Fruit fly (Drosophila melanogaster) whole organism, embryonic: ENCODE data around the gene trk.

Source experiments
- BEAF-32 ChIP-seq: fragments of 200-800 bp; sonication (Bioruptor generic); optimal IDR thresholded peaks from 3 replicates; lab custom pipeline; 2017; ENCODE audit warnings: missing biosample characterization, missing genetic modification characterization, mild to moderate bottlenecking, moderate library complexity, missing genetic modification reagents
- CG1024 ChIP-seq: fragments of 200-800 bp; sonication (Bioruptor generic); IDR thresholded peaks from 2 replicates; pipeline ENCODE4 v1.3.6; 2022; ENCODE audit warnings: missing biosample characterization, missing genetic modification characterization
- CG10431 ChIP-seq: fragments of 200-800 bp; sonication (Bioruptor generic); optimal IDR thresholded peaks from 3 replicates; lab custom pipeline; 2018; ENCODE audit warnings: missing biosample characterization, mild to moderate bottlenecking, missing genetic modification characterization
- CG11560 ChIP-seq: fragments of 200-800 bp; sonication (Bioruptor generic); IDR thresholded peaks from 3 replicates; pipeline ENCODE4 v1.3.6; 2022; ENCODE audit warnings: missing biosample characterization, missing genetic modification characterization
- CG14667 ChIP-seq: fragments of 200-800 bp; sonication (Bioruptor generic); IDR thresholded peaks from 2 replicates; pipeline ENCODE4 v1.3.6; 2022; ENCODE audit warnings: missing biosample characterization, missing genetic modification characterization
- CG15269 ChIP-seq: fragments of 200-800 bp; sonication (Bioruptor generic); optimal IDR thresholded peaks from 2 replicates; lab custom pipeline; 2018; ENCODE audit warnings: missing biosample characterization, mild to moderate bottlenecking, missing genetic modification characterization, moderate library complexity
- CG1603 ChIP-seq: fragments of 200-800 bp; sonication (Bioruptor generic); optimal IDR thresholded peaks from 2 replicates; lab custom pipeline; 2019; ENCODE audit warnings: missing biosample characterization, mild to moderate bottlenecking, missing genetic modification characterization, moderate library complexity
- CG17359 ChIP-seq: fragments of 200-800 bp; sonication (Bioruptor generic); optimal IDR thresholded peaks from 3 replicates; lab custom pipeline; 2018; ENCODE audit warnings: missing biosample characterization, mild to moderate bottlenecking, missing genetic modification characterization, moderate library complexity
- CG17612 ChIP-seq: fragments of 200-800 bp; sonication (Bioruptor generic); IDR thresholded peaks from 2 replicates; pipeline ENCODE4 v1.3.6; 2022; ENCODE audit warnings: missing biosample characterization, missing genetic modification characterization
- CG17802 ChIP-seq: fragments of 200-800 bp; sonication (Bioruptor generic); optimal IDR thresholded peaks from 2 replicates; lab custom pipeline; 2018; ENCODE audit warnings: missing biosample characterization, mild to moderate bottlenecking, missing genetic modification characterization, moderate library complexity
- CG1832 ChIP-seq: fragments of 200-800 bp; sonication (Bioruptor generic); optimal IDR thresholded peaks from 2 replicates; lab custom pipeline; 2017; ENCODE audit warnings: missing biosample characterization, mild to moderate bottlenecking, missing genetic modification characterization, inconsistent platforms
- CG2116 ChIP-seq: fragments of 200-800 bp; sonication (Bioruptor generic); optimal IDR thresholded peaks from 3 replicates; lab custom pipeline; 2018; ENCODE audit warnings: missing biosample characterization, mild to moderate bottlenecking, missing genetic modification characterization
- CG2120 ChIP-seq: fragments of 200-800 bp; sonication (Bioruptor generic); optimal IDR thresholded peaks from 3 replicates; lab custom pipeline; 2016; ENCODE audit warnings: missing biosample characterization, missing genetic modification characterization
- CG2875 ChIP-seq: fragments of 200-800 bp; sonication (Bioruptor generic); optimal IDR thresholded peaks from 2 replicates; lab custom pipeline; 2017; ENCODE audit warnings: missing biosample characterization, mild to moderate bottlenecking, missing genetic modification characterization, missing genetic modification reagents
- CG30020 ChIP-seq: fragments of 200-800 bp; optimal IDR thresholded peaks from 2 replicates; lab custom pipeline; 2019; ENCODE audit warnings: missing biosample characterization, mild to moderate bottlenecking, missing genetic modification characterization, moderate library complexity
- CG33213 ChIP-seq: fragments of 200-800 bp; sonication (Bioruptor generic); optimal IDR thresholded peaks from 3 replicates; lab custom pipeline; 2016; ENCODE audit warnings: missing biosample characterization, missing genetic modification characterization
- CG34224 ChIP-seq: fragments of 200-800 bp; sonication (Bioruptor generic); IDR thresholded peaks from 3 replicates; pipeline ENCODE4 v1.3.6; 2022; ENCODE audit warnings: missing biosample characterization, missing genetic modification characterization; ENCODE audit not compliant: partially characterized antibody
- CG5245 ChIP-seq: fragments of 200-800 bp; sonication (Bioruptor generic); optimal IDR thresholded peaks from 3 replicates; lab custom pipeline; 2016; ENCODE audit warnings: missing biosample characterization, missing genetic modification characterization
- CG6791 ChIP-seq: fragments of 200-800 bp; sonication (Bioruptor generic); IDR thresholded peaks from 3 replicates; pipeline ENCODE4 v1.3.6; 2022; ENCODE audit warnings: missing biosample characterization, missing genetic modification characterization; ENCODE audit not compliant: partially characterized antibody
- CG7357 ChIP-seq: fragments of 200-800 bp; sonication (Bioruptor generic); IDR thresholded peaks from 3 replicates; pipeline ENCODE4 v1.3.6; 2022; ENCODE audit warnings: missing biosample characterization, missing genetic modification characterization
- CG8089 ChIP-seq: fragments of 200-800 bp; sonication (Bioruptor generic); optimal IDR thresholded peaks from 3 replicates; lab custom pipeline; 2016; ENCODE audit warnings: missing biosample characterization, missing genetic modification characterization
- Dref ChIP-seq: fragments of 200-800 bp; sonication (Bioruptor generic); IDR thresholded peaks from 2 replicates; pipeline ENCODE4 v1.3.6; 2022; ENCODE audit warnings: missing biosample characterization, missing genetic modification characterization
- ERR ChIP-seq: fragments of 200-800 bp; sonication (Bioruptor generic); optimal IDR thresholded peaks from 2 replicates; lab custom pipeline; 2016; ENCODE audit warnings: missing biosample characterization, missing genetic modification characterization
- Elba2 ChIP-seq: fragments of 200-800 bp; sonication (Bioruptor generic); optimal IDR thresholded peaks from 3 replicates; lab custom pipeline; 2016; ENCODE audit warnings: missing biosample characterization, missing genetic modification characterization
- Ets65A ChIP-seq: fragments of 200-800 bp; sonication (Bioruptor generic); peaks from one replicate; lab custom pipeline; 2016; ENCODE audit warnings: missing biosample characterization, missing genetic modification characterization
- MESR4 ChIP-seq: fragments of 200-800 bp; sonication (Bioruptor generic); optimal IDR thresholded peaks from 2 replicates; lab custom pipeline; 2018; ENCODE audit warnings: missing biosample characterization, mild to moderate bottlenecking, missing genetic modification characterization, moderate library complexity
- Med ChIP-seq: fragments of 200-800 bp; sonication (Bioruptor generic); peaks from one replicate; lab custom pipeline; 2016; ENCODE audit warnings: missing biosample characterization, missing genetic modification characterization, mild to moderate bottlenecking, inconsistent platforms, moderate library complexity
- Mes4 ChIP-seq: fragments of 200-800 bp; sonication (Bioruptor generic); optimal IDR thresholded peaks from 2 replicates; lab custom pipeline; 2016; ENCODE audit warnings: missing biosample characterization, missing genetic modification characterization
- NfI ChIP-seq: fragments of 200-800 bp; sonication (Bioruptor generic); optimal IDR thresholded peaks from 3 replicates; lab custom pipeline; 2018; ENCODE audit warnings: missing biosample characterization, mild to moderate bottlenecking, missing genetic modification characterization, moderate library complexity
- Pdp1 ChIP-seq, 2 experiments: fragments of 200-800 bp; sonication (Bioruptor generic); optimal IDR thresholded peaks; 3 replicates each; lab custom pipeline; 2016; ENCODE audit warnings: missing biosample characterization in 2 of 2, missing genetic modification characterization in 2 of 2, mild to moderate bottlenecking in 1 of 2, moderate library complexity in 1 of 2
- Six4 ChIP-seq: fragments of 200-800 bp; sonication (Bioruptor generic); optimal IDR thresholded peaks from 2 replicates; lab custom pipeline; 2016; ENCODE audit warnings: missing biosample characterization, missing genetic modification characterization
- bcd ChIP-seq: fragments of 200-800 bp; sonication (Bioruptor generic); optimal IDR thresholded peaks from 2 replicates; lab custom pipeline; 2017; ENCODE audit warnings: missing biosample characterization, mild to moderate bottlenecking, missing genetic modification characterization
- bigmax ChIP-seq: fragments of 200-800 bp; sonication (Bioruptor generic); optimal IDR thresholded peaks from 2 replicates; lab custom pipeline; 2018; ENCODE audit warnings: missing biosample characterization, mild to moderate bottlenecking, missing genetic modification characterization
- bsh ChIP-seq, 2 experiments: fragments of 200-800 bp; sonication (Bioruptor generic); optimal IDR thresholded peaks; 2 replicates each; lab custom pipeline; 2017 to 2018; ENCODE audit warnings: mild to moderate bottlenecking in 2 of 2, missing biosample characterization in 2 of 2, missing genetic modification characterization in 2 of 2, moderate library complexity in 1 of 2
- dysf ChIP-seq: fragments of 200-800 bp; sonication (Bioruptor generic); IDR thresholded peaks from 3 replicates; pipeline ENCODE4 v1.3.6; 2022; ENCODE audit warnings: missing biosample characterization, missing genetic modification characterization
- grn ChIP-seq: fragments of 200-800 bp; sonication (Bioruptor generic); optimal IDR thresholded peaks from 3 replicates; lab custom pipeline; 2017; ENCODE audit warnings: missing biosample characterization, missing genetic modification characterization
- hb ChIP-seq: fragments of 200-800 bp; sonication (Bioruptor generic); IDR thresholded peaks from 3 replicates; pipeline ENCODE4 v1.3.6; 2022; ENCODE audit warnings: missing biosample characterization, missing genetic modification characterization; ENCODE audit not compliant: partially characterized antibody
- hth ChIP-seq: fragments of >200 bp; optimal IDR thresholded peaks from 2 replicates; lab custom pipeline; 2017; ENCODE audit warnings: inconsistent platforms
- knrl ChIP-seq: fragments of 200-800 bp; sonication (Bioruptor generic); IDR thresholded peaks from 3 replicates; pipeline ENCODE4 v1.3.6; 2022; ENCODE audit warnings: missing biosample characterization, missing genetic modification characterization; ENCODE audit not compliant: partially characterized antibody
- org-1 ChIP-seq: fragments of 200-800 bp; sonication (Bioruptor generic); optimal IDR thresholded peaks from 2 replicates; lab custom pipeline; 2017; ENCODE audit warnings: missing biosample characterization, missing genetic modification characterization
- pfk ChIP-seq: fragments of 200-800 bp; sonication (Bioruptor generic); optimal IDR thresholded peaks from 2 replicates; lab custom pipeline; 2018; ENCODE audit warnings: missing biosample characterization, mild to moderate bottlenecking, missing genetic modification characterization, moderate library complexity
- pzg ChIP-seq: fragments of 200-800 bp; sonication (Bioruptor generic); optimal IDR thresholded peaks from 3 replicates; lab custom pipeline; 2018; ENCODE audit warnings: missing biosample characterization, mild to moderate bottlenecking, missing genetic modification characterization, moderate library complexity
- rib ChIP-seq: fragments of 200-800 bp; sonication (Bioruptor generic); IDR thresholded peaks from 2 replicates; pipeline ENCODE4 v1.3.6; 2022; ENCODE audit warnings: missing biosample characterization, missing genetic modification characterization
- sd ChIP-seq: fragments of 200-800 bp; sonication (Bioruptor generic); optimal IDR thresholded peaks from 3 replicates; lab custom pipeline; 2018; ENCODE audit warnings: missing biosample characterization, mild to moderate bottlenecking, missing genetic modification characterization, moderate library complexity
- sens-2 ChIP-seq: fragments of 200-800 bp; sonication (Bioruptor generic); IDR thresholded peaks from 2 replicates; pipeline ENCODE4 v1.3.6; 2022; ENCODE audit warnings: missing biosample characterization, missing genetic modification characterization
- ssp ChIP-seq: fragments of 200-800 bp; sonication (Bioruptor generic); IDR thresholded peaks from 2 replicates; pipeline ENCODE4 v1.3.6; 2022; ENCODE audit warnings: missing biosample characterization, missing genetic modification characterization
- zfh1 ChIP-seq: fragments of 200-800 bp; sonication (Bioruptor generic); IDR thresholded peaks from 3 replicates; pipeline ENCODE4 v1.3.6; 2022; ENCODE audit warnings: missing biosample characterization, missing genetic modification characterization

The trk gene

DNA sequence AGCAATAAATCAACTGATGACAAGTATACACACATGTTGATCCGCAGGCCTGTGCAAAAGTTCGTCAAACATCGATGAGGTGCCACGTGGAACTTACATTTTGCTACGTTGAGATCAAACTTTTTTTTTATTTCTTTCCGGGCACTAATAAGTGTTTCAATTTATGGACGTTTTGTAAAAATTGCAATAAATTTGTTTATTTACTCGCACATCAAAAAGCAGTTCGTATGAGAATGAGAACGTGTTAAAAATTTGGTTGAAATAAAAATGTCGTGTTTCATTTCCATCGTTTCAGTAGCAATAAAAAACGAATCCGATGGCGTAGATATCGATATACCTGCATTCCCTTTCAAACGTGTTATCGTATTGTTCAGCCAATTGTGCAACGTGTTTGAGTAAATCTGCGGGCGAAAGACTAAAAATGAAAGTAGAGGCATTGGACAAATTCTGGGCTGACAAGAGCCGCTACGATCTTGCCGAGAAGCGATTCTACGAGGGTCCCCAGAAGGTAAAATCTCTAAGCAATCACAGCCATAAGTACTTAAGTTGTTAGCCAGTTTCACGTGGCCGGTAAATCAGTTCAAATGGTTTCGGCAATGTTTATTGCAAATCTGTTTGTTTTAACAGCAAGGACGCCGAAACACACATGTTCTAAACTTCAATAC lies 39.8 kb downstream of the trk start, which contains the start of gene eEF1delta (continued):
- TF ChIP-seq Ets65A (peak; percentile 16), BEAF-32 (GFP tag; lab: Kevin White, UChicago) (peak; percentile 56), CG1832 (GFP tag; lab: Kevin White, UChicago) (no peak), pzg (GFP tag; lab: Kevin White, UChicago) (peak; percentile 48), Pdp1 (GFP tag; optimal IDR thresholded peaks at IDR 0.05; lab: Kevin White, UChicago) (peak in 1 of 2 experiments; percentile 95), Dref (peak; percentile 71; the same call in 1 of the 2 replicates), zfh1 (GFP tag; lab: Robert Waterston, UW) (no peak), CG1603 (tag; lab: Kevin White, UChicago) (peak; percentile 99), hb (GFP tag; lab: Robert Waterston, UW) (no peak)

DNA sequence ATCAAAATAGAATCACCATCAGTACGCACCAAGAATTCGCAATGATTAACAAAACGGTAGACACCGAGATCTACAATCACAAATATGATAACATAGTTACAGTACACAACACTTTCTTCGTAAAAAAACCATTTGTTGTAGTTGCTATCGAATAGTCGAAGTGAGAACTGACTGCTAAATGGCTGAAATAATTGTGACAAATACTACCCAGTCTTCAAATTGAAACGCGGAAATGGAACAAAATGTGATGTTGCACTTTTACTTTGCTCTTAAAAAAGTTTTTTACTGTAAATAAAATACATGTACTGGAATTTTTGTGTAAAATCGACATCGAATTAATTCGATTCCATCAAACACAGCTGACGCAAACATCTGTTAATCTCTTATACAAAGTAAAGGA lies 40.6 kb downstream of the trk start, which contains the start of gene ova:
Gene ova, minus strand, starts transcription at position 183 of the 400 bp plus-strand sequence.
- no peak for TF ChIP-seq dysf (GFP tag; lab: Robert Waterston, UW)
- peak; percentile 89 for TF ChIP-seq ssp (GFP tag; lab: Robert Waterston, UW)
- peak; percentile 20; the same call in 1 of the 2 replicates for TF ChIP-seq CG14667 (GFP tag; lab: Robert Waterston, UW)
- peak; percentile 89 for TF ChIP-seq pfk (GFP tag; lab: Kevin White, UChicago)
- peak; percentile 99 for TF ChIP-seq CG1603 (tag; lab: Kevin White, UChicago)
- peak; percentile 5 for TF ChIP-seq grn (GFP tag; lab: Kevin White, UChicago)
- 0 out of 3 replicates have a peak, but pooled peaks have one; percentile 11 for TF ChIP-seq CG34224
- no peak for TF ChIP-seq CG33213
- no peak for TF ChIP-seq Mes4 (GFP tag; lab: Kevin White, UChicago)
- peak; percentile 96 for TF ChIP-seq CG30020 (tag; lab: Kevin White, UChicago)
- no peak for TF ChIP-seq org-1 (GFP tag; lab: Kevin White, UChicago)
- peak; percentile 48; the same call in 1 of the 3 replicates for TF ChIP-seq CG7357 (GFP tag; lab: Robert Waterston, UW)
- no peak for TF ChIP-seq Six4 (GFP tag; lab: Kevin White, UChicago)
- TF ChIP-seq CG17612 (GFP tag; lab: Robert Waterston, UW): no peak
- TF ChIP-seq CG6791 (GFP tag; lab: Robert Waterston, UW): no peak
- no peak for TF ChIP-seq bsh (GFP tag; optimal IDR thresholded peaks at IDR 0.05; lab: Kevin White, UChicago)
- peak; percentile 55 for TF ChIP-seq Dref
- TF ChIP-seq pzg (GFP tag; lab: Kevin White, UChicago): peak; percentile 26
- TF ChIP-seq ERR (GFP tag; lab: Kevin White, UChicago): no peak
- no peak for TF ChIP-seq Med
- peak; percentile 85 for TF ChIP-seq CG1024 (GFP tag; lab: Robert Waterston, UW)
- peak; percentile 12 for TF ChIP-seq sd (tag; lab: Kevin White, UChicago)
- TF ChIP-seq CG11560: peak; percentile 85; the same call in 2 of the 3 replicates
- TF ChIP-seq bcd: no peak
- peak; percentile 67 for TF ChIP-seq MESR4 (GFP tag; lab: Kevin White, UChicago)
- TF ChIP-seq knrl (GFP tag; lab: Robert Waterston, UW): no peak
- TF ChIP-seq CG17802 (tag; lab: Kevin White, UChicago): peak; percentile 91

DNA sequence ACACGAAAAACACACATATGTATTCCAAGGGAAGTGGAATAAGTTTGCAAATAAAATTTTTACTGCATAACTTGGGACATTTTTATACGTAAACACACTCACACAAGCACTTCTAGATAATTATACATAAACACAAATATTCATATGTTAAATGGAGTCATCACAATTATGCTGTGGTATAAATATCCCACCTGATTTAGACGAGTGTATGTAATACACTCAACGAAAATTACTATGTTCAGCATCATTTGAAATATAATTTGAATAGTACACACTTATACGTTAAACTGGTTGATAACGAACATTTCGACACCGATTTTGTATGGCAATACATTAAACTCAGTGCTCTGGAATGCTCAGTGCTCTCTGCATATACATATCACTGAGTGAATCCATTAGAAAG lies 41.0 kb downstream of the trk start:
- no peak for TF ChIP-seq Elba2 (GFP tag; lab: Kevin White, UChicago)
- 0 out of 2 replicates have a peak, but pooled peaks have one; percentile 58 for TF ChIP-seq rib (GFP tag; lab: Robert Waterston, UW)
- TF ChIP-seq CG17359 (tag; lab: Kevin White, UChicago): peak; percentile 34
- TF ChIP-seq CG2120: peak; percentile 42
- TF ChIP-seq sens-2: no peak
- TF ChIP-seq CG5245: peak; percentile 5
- no peak for TF ChIP-seq bigmax (GFP tag; lab: Kevin White, UChicago)
- TF ChIP-seq CG15269 (tag; lab: Kevin White, UChicago): peak; percentile 9
- peak; percentile 17 for TF ChIP-seq CG2875 (GFP tag; lab: Kevin White, UChicago)
- TF ChIP-seq CG2116 (GFP tag; lab: Kevin White, UChicago): no peak
- no peak for TF ChIP-seq CG1603 (tag; lab: Kevin White, UChicago)
- TF ChIP-seq hth: no peak
- TF ChIP-seq CG10431: no peak
- TF ChIP-seq CG8089 (GFP tag; lab: Kevin White, UChicago): peak; percentile 95
- TF ChIP-seq NfI (GFP tag; lab: Kevin White, UChicago): no peak
